Fruit fly (Drosophila melanogaster): Measurements from ENCODE around the gene Mob3.

dm6 chr2L:10251592-10251991, 13.5 kb upstream of the Mob3 start, which contains the start of gene Ror:
- TF ChIP-seq Ets96B (tag; optimal IDR thresholded peaks at IDR 0.05) (no peak), CG6276 (GFP tag; optimal IDR thresholded peaks at IDR 0.05) (no peak), CG1621 (tag; optimal IDR thresholded peaks at IDR 0.05) (no peak)
